Fruit fly (Drosophila melanogaster): ENCODE results near the gene Ubc4.

Gene Ubc4

dm6 chr3L:9733563-9733962, 35.4 kb downstream of the Ubc4 start, which contains the start of gene CG6749:
CG6749 (minus strand) TSS chr3L:9733807.
- no peak for TF ChIP-seq Pif1A (GFP tag; optimal IDR thresholded peaks at IDR 0.05)
- 0 out of 3 replicates have a peak, but pooled peaks have one; percentile 25 for TF ChIP-seq fd96Ca (GFP tag; IDR thresholded peaks at IDR 0.05)

dm6 chr3L:9739629-9740028, 41.5 kb downstream of the Ubc4 start:
- TF ChIP-seq Pif1B (GFP tag; optimal IDR thresholded peaks at IDR 0.05) (peak; percentile 15), CG8301 (tag; optimal IDR thresholded peaks at IDR 0.05) (peak; percentile 27), CG13204 (GFP tag; optimal IDR thresholded peaks at IDR 0.05) (no peak), D1 (tag; optimal IDR thresholded peaks at IDR 0.05) (no peak), Snoo (tag; optimal IDR thresholded peaks at IDR 0.05) (peak; percentile 7), CG14655 (GFP tag; optimal IDR thresholded peaks at IDR 0.05) (peak; percentile 33), Pif1A (GFP tag; optimal IDR thresholded peaks at IDR 0.05) (peak; percentile 41), Ets98B (GFP tag; IDR thresholded peaks at IDR 0.05) (peak; percentile 45; the same call in 1 of the 2 replicates), CG4496 (GFP tag; IDR thresholded peaks at IDR 0.05) (peak; percentile 63; the same call in 2 of the 3 replicates), CG8159 (tag; optimal IDR thresholded peaks at IDR 0.05) (peak; percentile 55), CG32121 (GFP tag; IDR thresholded peaks at IDR 0.05) (peak; percentile 43; the same call in 1 of the 2 replicates), CG12605 (GFP tag; IDR thresholded peaks at IDR 0.05) (0 out of 2 replicates have a peak, but pooled peaks have one; percentile 17), CG9948 (tag; optimal IDR thresholded peaks at IDR 0.05) (peak; percentile 25), CG17806 (tag; optimal IDR thresholded peaks at IDR 0.05) (peak; percentile 25), CG34367 (tag; optimal IDR thresholded peaks at IDR 0.05) (no peak), EcR (GFP tag; optimal IDR thresholded peaks at IDR 0.05) (no peak), fd96Ca (GFP tag; IDR thresholded peaks at IDR 0.05) (no peak)

DNA sequence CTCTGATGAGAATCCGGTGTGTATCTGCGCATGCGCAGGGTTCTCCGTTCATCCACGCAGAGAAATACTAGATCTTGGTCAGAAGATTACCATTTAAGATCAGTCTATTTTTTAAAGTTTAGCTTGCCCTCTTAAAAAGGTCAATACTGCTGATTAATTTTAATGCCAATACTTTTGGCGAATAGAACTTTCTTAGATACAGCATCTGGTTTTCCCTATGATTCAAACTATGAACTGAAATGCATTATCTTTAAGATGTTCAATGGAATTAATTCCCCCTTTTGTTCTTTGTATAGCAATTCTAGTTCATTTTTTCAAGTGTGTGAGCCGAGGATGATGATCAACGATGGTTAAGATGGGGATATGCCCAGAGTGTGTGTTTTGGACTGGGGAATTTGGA, 44.2 kb downstream of the Ubc4 start:
- peak; percentile 47 for TF ChIP-seq Pif1A (GFP tag; optimal IDR thresholded peaks at IDR 0.05)
- TF ChIP-seq CG9948 (tag; optimal IDR thresholded peaks at IDR 0.05), result peak; percentile 81
- TF ChIP-seq CG8301 (tag; optimal IDR thresholded peaks at IDR 0.05), result peak; percentile 62
- TF ChIP-seq CG8159 (tag; optimal IDR thresholded peaks at IDR 0.05), result peak; percentile 84
- TF ChIP-seq gl (tag; optimal IDR thresholded peaks at IDR 0.05), result peak; percentile 56
- peak; percentile 93 for TF ChIP-seq CG14655 (GFP tag; optimal IDR thresholded peaks at IDR 0.05)
- TF ChIP-seq rn (GFP tag; IDR thresholded peaks at IDR 0.05), result no peak
- TF ChIP-seq CG10348 (GFP tag; IDR thresholded peaks at IDR 0.05), result no peak
- no peak for TF ChIP-seq CG34367 (tag; optimal IDR thresholded peaks at IDR 0.05)
- peak; percentile 33 for TF ChIP-seq Snoo (tag; optimal IDR thresholded peaks at IDR 0.05)
- TF ChIP-seq CG15710 (tag; optimal IDR thresholded peaks at IDR 0.05), result peak; percentile 31
- TF ChIP-seq CG4496 (GFP tag; IDR thresholded peaks at IDR 0.05), result no peak
- no peak for TF ChIP-seq Ets98B (GFP tag; IDR thresholded peaks at IDR 0.05)
- peak; percentile 45 for TF ChIP-seq Pif1B (GFP tag; optimal IDR thresholded peaks at IDR 0.05)
- peak; percentile 46 for TF ChIP-seq CG17806 (tag; optimal IDR thresholded peaks at IDR 0.05)
- peak; percentile 7 for TF ChIP-seq CG13204 (GFP tag; optimal IDR thresholded peaks at IDR 0.05)
- TF ChIP-seq fd96Ca (GFP tag; IDR thresholded peaks at IDR 0.05), result peak; percentile 26; the same call in 1 of the 3 replicates
- no peak for TF ChIP-seq CG12605 (GFP tag; IDR thresholded peaks at IDR 0.05)
- no peak for TF ChIP-seq D1 (tag; optimal IDR thresholded peaks at IDR 0.05)
- TF ChIP-seq EcR (GFP tag; optimal IDR thresholded peaks at IDR 0.05), result no peak
- no peak for TF ChIP-seq CG32121 (GFP tag; IDR thresholded peaks at IDR 0.05)

dm6 chr3L:9744060-9744549, 46.0 kb downstream of the Ubc4 start:
- no peak for TF ChIP-seq EcR (GFP tag; optimal IDR thresholded peaks at IDR 0.05)
- peak; percentile 95 for TF ChIP-seq CG4496 (GFP tag; IDR thresholded peaks at IDR 0.05)
- peak; percentile 89 for TF ChIP-seq rn (GFP tag; IDR thresholded peaks at IDR 0.05)
- TF ChIP-seq CG9948 (tag; optimal IDR thresholded peaks at IDR 0.05), result peak; percentile 97
- TF ChIP-seq CG14655 (GFP tag; optimal IDR thresholded peaks at IDR 0.05), result peak; percentile 100
- TF ChIP-seq Ets98B (GFP tag; IDR thresholded peaks at IDR 0.05), result peak; percentile 92
- TF ChIP-seq CG32121 (GFP tag; IDR thresholded peaks at IDR 0.05), result peak; percentile 96
- TF ChIP-seq CG17806 (tag; optimal IDR thresholded peaks at IDR 0.05), result peak; percentile 95
- peak; percentile 83 for TF ChIP-seq Snoo (tag; optimal IDR thresholded peaks at IDR 0.05)
- peak; percentile 97 for TF ChIP-seq Pif1A (GFP tag; optimal IDR thresholded peaks at IDR 0.05)
- peak; percentile 61 for TF ChIP-seq CG13204 (GFP tag; optimal IDR thresholded peaks at IDR 0.05)
- peak; percentile 76 for TF ChIP-seq CG10348 (GFP tag; IDR thresholded peaks at IDR 0.05)
- TF ChIP-seq gl (tag; optimal IDR thresholded peaks at IDR 0.05), result peak; percentile 91
- TF ChIP-seq Pif1B (GFP tag; optimal IDR thresholded peaks at IDR 0.05), result peak; percentile 94
- TF ChIP-seq CG8159 (tag; optimal IDR thresholded peaks at IDR 0.05), result peak; percentile 98
- TF ChIP-seq CG8301 (tag; optimal IDR thresholded peaks at IDR 0.05), result peak; percentile 98
- TF ChIP-seq D1 (tag; optimal IDR thresholded peaks at IDR 0.05), result peak; percentile 96
- TF ChIP-seq CG15710 (tag; optimal IDR thresholded peaks at IDR 0.05), result peak; percentile 94
- peak; percentile 77 for TF ChIP-seq CG34367 (tag; optimal IDR thresholded peaks at IDR 0.05)
- peak; percentile 95 for TF ChIP-seq fd96Ca (GFP tag; IDR thresholded peaks at IDR 0.05)
- TF ChIP-seq CG12605 (GFP tag; IDR thresholded peaks at IDR 0.05), result peak; percentile 90

DNA sequence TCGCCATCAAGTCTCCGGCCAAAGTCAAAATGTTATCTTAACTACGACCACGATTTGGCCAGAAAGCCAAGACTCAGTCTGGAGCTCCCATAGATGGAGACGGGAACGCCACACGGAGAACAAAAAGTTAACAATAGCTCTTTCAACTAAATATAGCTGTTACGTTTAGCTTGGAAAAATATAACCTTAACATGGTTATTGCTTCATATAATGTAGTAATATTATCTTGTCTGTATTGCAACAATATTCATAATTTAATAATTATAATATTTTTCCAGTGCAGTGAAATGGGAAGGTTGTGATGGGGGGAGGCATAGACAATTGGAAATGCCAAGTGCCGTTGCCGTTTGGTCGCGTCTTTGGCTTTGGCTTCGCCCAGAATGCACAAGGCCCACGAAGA, 47.3 kb downstream of the Ubc4 start:
- peak; percentile 92 for TF ChIP-seq CG8301 (tag; optimal IDR thresholded peaks at IDR 0.05)
- no peak for TF ChIP-seq D1 (tag; optimal IDR thresholded peaks at IDR 0.05)
- TF ChIP-seq Snoo (tag; optimal IDR thresholded peaks at IDR 0.05), result no peak
- peak; percentile 43 for TF ChIP-seq CG17806 (tag; optimal IDR thresholded peaks at IDR 0.05)
- peak; percentile 13 for TF ChIP-seq Pif1B (GFP tag; optimal IDR thresholded peaks at IDR 0.05)
- TF ChIP-seq Pif1A (GFP tag; optimal IDR thresholded peaks at IDR 0.05), result peak; percentile 11
- TF ChIP-seq gl (tag; optimal IDR thresholded peaks at IDR 0.05), result no peak
- peak; percentile 89 for TF ChIP-seq CG14655 (GFP tag; optimal IDR thresholded peaks at IDR 0.05)
- peak; percentile 9 for TF ChIP-seq CG34367 (tag; optimal IDR thresholded peaks at IDR 0.05)
- peak; percentile 24 for TF ChIP-seq CG8159 (tag; optimal IDR thresholded peaks at IDR 0.05)
- peak; percentile 80 for TF ChIP-seq Ets98B (GFP tag; IDR thresholded peaks at IDR 0.05)
- TF ChIP-seq CG10348 (GFP tag; IDR thresholded peaks at IDR 0.05), result no peak
- TF ChIP-seq CG15710 (tag; optimal IDR thresholded peaks at IDR 0.05), result peak; percentile 22
- peak; percentile 73; the same call in 2 of the 3 replicates for TF ChIP-seq CG4496 (GFP tag; IDR thresholded peaks at IDR 0.05)
- TF ChIP-seq EcR (GFP tag; optimal IDR thresholded peaks at IDR 0.05), result no peak
- TF ChIP-seq CG32121 (GFP tag; IDR thresholded peaks at IDR 0.05), result peak; percentile 65
- peak; percentile 65 for TF ChIP-seq CG12605 (GFP tag; IDR thresholded peaks at IDR 0.05)
- TF ChIP-seq CG9948 (tag; optimal IDR thresholded peaks at IDR 0.05), result peak; percentile 45
- 0 out of 3 replicates have a peak, but pooled peaks have one; percentile 45 for TF ChIP-seq fd96Ca (GFP tag; IDR thresholded peaks at IDR 0.05)
- TF ChIP-seq CG13204 (GFP tag; optimal IDR thresholded peaks at IDR 0.05), result no peak
- 0 out of 2 replicates have a peak, but pooled peaks have one; percentile 35 for TF ChIP-seq rn (GFP tag; IDR thresholded peaks at IDR 0.05)
